Worm (Caenorhabditis elegans): Measurements from ENCODE around the gene fbxa-155.

The fbxa-155 gene

ce11 chrIII:10010117-10010516 is at the start of gene fbxa-155:
fbxa-155 (minus strand) TSS chrIII:10010217.
- no peak for TF ChIP-seq F55B11.4 (tag; optimal IDR thresholded peaks at IDR 0.05; ENCODE audit: borderline replicate concordance, insufficient read depth)
- TF ChIP-seq ets-4 (GFP tag; optimal IDR thresholded peaks at IDR 0.05), result no peak
- no peak for TF ChIP-seq madf-10 (tag; optimal IDR thresholded peaks at IDR 0.05)
- TF ChIP-seq hrde-1 (tag; optimal IDR thresholded peaks at IDR 0.05; ENCODE audit: borderline replicate concordance), result no peak
- no peak for TF ChIP-seq bed-1 (GFP tag; IDR thresholded peaks at IDR 0.05)
- TF ChIP-seq lsy-27 (tag; optimal IDR thresholded peaks at IDR 0.05; ENCODE audit: borderline replicate concordance, insufficient read depth), result no peak
- TF ChIP-seq nfya-1 (tag; optimal IDR thresholded peaks at IDR 0.05; ENCODE audit: borderline replicate concordance, insufficient read depth), result no peak
- no peak for TF ChIP-seq lin-54 (GFP tag; optimal IDR thresholded peaks at IDR 0.05)

- TF ChIP-seq F23B12.7 (tag; optimal IDR thresholded peaks at IDR 0.05; ENCODE audit: insufficient read depth) (no peak), egl-18 (GFP tag; IDR thresholded peaks at IDR 0.05) (no peak), hlh-26 (GFP tag; conservative IDR thresholded peaks at IDR 0.05) (no peak), ceh-27 (GFP tag; optimal IDR thresholded peaks at IDR 0.05) (no peak), ceh-100 (GFP tag; IDR thresholded peaks at IDR 0.05) (no peak), F10E7.11 (tag; optimal IDR thresholded peaks at IDR 0.05) (no peak), rpc-1 (optimal IDR thresholded peaks at IDR 0.05) (no peak), rpc-1 (tag; optimal IDR thresholded peaks at IDR 0.05) (no peak), sdz-38 (tag; optimal IDR thresholded peaks at IDR 0.05) (no peak), die-1 (tag; optimal IDR thresholded peaks at IDR 0.05) (no peak)
These were observed 49.0 kb upstream of the fbxa-155 start, which contains the start of gene T16G12.8 for ce11 chrIII:10059002-10059401. T16G12.8 (plus strand) TSS chrIII:10059302.

- no peak for TF ChIP-seq bed-2 (GFP tag; IDR thresholded peaks at IDR 0.05)
- TF ChIP-seq zfh-2 (GFP tag; conservative IDR thresholded peaks at IDR 0.05), result no peak
- TF ChIP-seq sptf-2 (GFP tag; optimal IDR thresholded peaks at IDR 0.05), result no peak
- no peak for TF ChIP-seq lsy-27 (tag; optimal IDR thresholded peaks at IDR 0.05; ENCODE audit: borderline replicate concordance, insufficient read depth)
- TF ChIP-seq lin-54 (GFP tag; optimal IDR thresholded peaks at IDR 0.05), result no peak
- TF ChIP-seq ama-1 (optimal IDR thresholded peaks at IDR 0.05), result no peak
- TF ChIP-seq ama-1 (GFP tag; optimal IDR thresholded peaks at IDR 0.05), result no peak
These were observed 47.5 kb upstream of the fbxa-155 start, which contains the start of gene T16G12.4 for ce11 chrIII:10057518-10057917. T16G12.4 (plus strand) TSS chrIII:10057818.

ce11 chrIII:10056033-10056432 is 46.0 kb upstream of the fbxa-155 start, which contains the start of gene T16G12.10:
T16G12.10 (minus strand) TSS chrIII:10056133.
- no peak for TF ChIP-seq F10E7.11 (tag; optimal IDR thresholded peaks at IDR 0.05)
- no peak for TF ChIP-seq madf-10 (tag; optimal IDR thresholded peaks at IDR 0.05)
- TF ChIP-seq pbrm-1 (GFP tag; IDR thresholded peaks at IDR 0.05), result no peak
- no peak for TF ChIP-seq lin-35 (GFP tag; optimal IDR thresholded peaks at IDR 0.05)
- no peak for TF ChIP-seq hrde-1 (tag; optimal IDR thresholded peaks at IDR 0.05; ENCODE audit: borderline replicate concordance)
- no peak for TF ChIP-seq bed-2 (GFP tag; IDR thresholded peaks at IDR 0.05)
- TF ChIP-seq dpff-1 (tag; optimal IDR thresholded peaks at IDR 0.05), result no peak
- TF ChIP-seq Y56A3A.18 (GFP tag; IDR thresholded peaks at IDR 0.05), result no peak
- no peak for TF ChIP-seq lag-1 (GFP tag; IDR thresholded peaks at IDR 0.05)
- no peak for TF ChIP-seq D2030.7 (GFP tag; IDR thresholded peaks at IDR 0.05)
- TF ChIP-seq nfya-2 (GFP tag; IDR thresholded peaks at IDR 0.05), result no peak
- no peak for TF ChIP-seq chd-7 (tag; optimal IDR thresholded peaks at IDR 0.05)
- no peak for TF ChIP-seq ztf-22 (GFP tag; optimal IDR thresholded peaks at IDR 0.05)

ce11 chrIII:10053312-10053711 is 43.3 kb upstream of the fbxa-155 start, which contains the start of gene T16G12.12:
T16G12.12 (plus strand) TSS chrIII:10053612.
- peak; percentile 12; the same call in 1 of the 2 replicates for TF ChIP-seq F33H1.4 (GFP tag; IDR thresholded peaks at IDR 0.05)

Measured in whole organism, young adult.